Worm (Caenorhabditis elegans) whole organism, early embryonic: ENCODE data around the gene fbxb-111.

Experiments
- ama-1 ChIP-seq: fragments of 150-350 bp; optimal IDR thresholded peaks from 2 replicates; lab custom pipeline; 2014
- flt-1 ChIP-seq: fragments of 200-800 bp; sonication (Bioruptor generic); IDR thresholded peaks from 2 replicates; pipeline ENCODE4 v1.3.6; 2022; ENCODE audit warnings: missing genetic modification characterization, missing compliant biosample characterization
- tra-4 ChIP-seq: sonication (generic microtip); optimal IDR thresholded peaks from 2 replicates; lab custom pipeline; 2017; ENCODE audit warnings: missing genetic modification characterization, missing compliant biosample characterization

DNA sequence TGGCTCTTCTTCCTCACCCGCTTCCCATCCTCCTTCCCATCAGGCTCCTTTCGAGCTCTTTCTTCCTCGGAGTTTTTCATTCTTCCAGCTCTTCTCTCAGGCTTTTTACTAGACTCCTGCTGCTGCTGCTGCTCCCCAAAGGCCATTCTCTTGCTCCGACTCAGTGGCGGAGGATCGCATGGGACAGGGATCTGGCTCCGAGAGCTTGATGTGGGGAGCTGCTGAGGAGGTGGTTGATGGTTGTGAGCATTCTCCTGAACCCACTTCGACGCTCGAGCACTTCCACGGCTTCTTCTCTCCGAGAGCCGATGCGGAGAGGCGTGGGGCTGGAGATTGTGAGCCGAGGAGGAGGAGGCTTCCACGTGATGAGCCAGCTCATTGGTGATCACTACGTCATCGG, 11.0 kb upstream of the fbxb-111 start:
- TF ChIP-seq ama-1 (no peak), tra-4 (no peak), flt-1 (GFP tag; lab: Robert Waterston, UW) (no peak)
